Fruit fly (Drosophila melanogaster): Measurements from ENCODE around the gene ft.

DNA sequence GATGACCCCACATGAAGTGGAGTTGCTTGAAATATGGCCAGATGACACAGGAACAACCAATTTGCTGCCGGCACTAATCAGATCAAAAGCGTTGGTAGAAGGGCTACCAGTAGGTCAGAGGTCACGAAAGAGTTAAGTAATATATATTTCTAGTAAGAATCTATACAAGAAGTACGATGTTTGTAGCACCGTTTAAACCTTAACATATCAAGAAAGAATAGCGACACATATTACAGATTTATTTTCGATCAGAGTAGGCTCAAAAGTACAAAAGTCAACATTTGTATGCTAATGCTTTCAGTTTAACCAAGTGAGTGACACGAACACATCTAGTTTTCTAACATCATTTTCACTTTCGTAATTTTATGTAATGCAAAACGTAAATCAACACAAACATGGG is 72.6 kb downstream of the ft start, which contains the start of gene CG2955:
- no peak for TF ChIP-seq cic (GFP tag; optimal IDR thresholded peaks at IDR 0.05)
- no peak for TF ChIP-seq pad (GFP tag; optimal IDR thresholded peaks at IDR 0.05)
- TF ChIP-seq kay (GFP tag; ENCODE audit: borderline replicate concordance): no peak
- TF ChIP-seq CG7045 (GFP tag; optimal IDR thresholded peaks at IDR 0.05): no peak
- no peak for TF ChIP-seq CG7101 (tag; optimal IDR thresholded peaks at IDR 0.05)
- TF ChIP-seq cnc (optimal IDR thresholded peaks at IDR 0.05): no peak
- no peak for TF ChIP-seq ovo (GFP tag; optimal IDR thresholded peaks at IDR 0.05)
- no peak for TF ChIP-seq CG1620 (GFP tag; optimal IDR thresholded peaks at IDR 0.05)

Measured in whole organism, adult.